Worm (Caenorhabditis elegans): ENCODE results near the gene B0280.9.

Gene B0280.9

ce11 chrIII:7078737-7079136, 44.0 kb downstream of the B0280.9 start, which contains the start of gene ZK418.6:
ZK418.6 (minus strand) TSS chrIII:7078837.
- no peak for TF ChIP-seq lin-32 (GFP tag; optimal IDR thresholded peaks at IDR 0.05)
- no peak for TF ChIP-seq unc-39 (tag; optimal IDR thresholded peaks at IDR 0.05)
- TF ChIP-seq lsy-2 (tag; optimal IDR thresholded peaks at IDR 0.05): no peak
- TF ChIP-seq unc-62 (GFP tag; optimal IDR thresholded peaks at IDR 0.05): no peak
- no peak for TF ChIP-seq ham-2 (GFP tag; optimal IDR thresholded peaks at IDR 0.05)
- no peak for TF ChIP-seq pha-4 (tag; optimal IDR thresholded peaks at IDR 0.05)
- TF ChIP-seq blmp-1 (tag; optimal IDR thresholded peaks at IDR 0.05): no peak
- TF ChIP-seq nhr-76 (tag; optimal IDR thresholded peaks at IDR 0.05): no peak
- TF ChIP-seq nhr-28 (tag; optimal IDR thresholded peaks at IDR 0.05): no peak

- TF ChIP-seq lsy-2 (tag; optimal IDR thresholded peaks at IDR 0.05): no peak
- no peak for TF ChIP-seq mls-2 (tag; optimal IDR thresholded peaks at IDR 0.05)
- TF ChIP-seq ces-1 (GFP tag; optimal IDR thresholded peaks at IDR 0.05): no peak
- no peak for TF ChIP-seq unc-62 (GFP tag; optimal IDR thresholded peaks at IDR 0.05)
- TF ChIP-seq unc-120 (tag; optimal IDR thresholded peaks at IDR 0.05; ENCODE audit: poor library complexity, severe bottlenecking): no peak
- no peak for TF ChIP-seq ztf-11 (tag; optimal IDR thresholded peaks at IDR 0.05)
- TF ChIP-seq pha-4 (tag; optimal IDR thresholded peaks at IDR 0.05): no peak
- no peak for TF ChIP-seq elt-3 (tag; optimal IDR thresholded peaks at IDR 0.05)
- no peak for TF ChIP-seq nhr-76 (tag; optimal IDR thresholded peaks at IDR 0.05)
- no peak for TF ChIP-seq unc-39 (tag; optimal IDR thresholded peaks at IDR 0.05)
- TF ChIP-seq lin-13 (tag; optimal IDR thresholded peaks at IDR 0.05): no peak
- TF ChIP-seq mab-5 (tag; optimal IDR thresholded peaks at IDR 0.05): no peak
- no peak for TF ChIP-seq elt-1 (tag; optimal IDR thresholded peaks at IDR 0.05; ENCODE audit: borderline replicate concordance, insufficient read depth)
- TF ChIP-seq ceh-39 (tag; optimal IDR thresholded peaks at IDR 0.05): no peak
- no peak for TF ChIP-seq ceh-83 (GFP tag; optimal IDR thresholded peaks at IDR 0.05)
- no peak for TF ChIP-seq sptf-1 (tag; optimal IDR thresholded peaks at IDR 0.05)
- TF ChIP-seq mep-1 (tag; optimal IDR thresholded peaks at IDR 0.05): no peak
- no peak for TF ChIP-seq nhr-237 (tag; optimal IDR thresholded peaks at IDR 0.05)
- TF ChIP-seq hlh-1 (tag; optimal IDR thresholded peaks at IDR 0.05): no peak
- TF ChIP-seq zip-8 (tag; optimal IDR thresholded peaks at IDR 0.05): no peak
Measured at ce11 chrIII:7076386-7076785, 46.3 kb downstream of the B0280.9 start, which contains the start of gene ZK418.13. ZK418.13 (minus strand) TSS chrIII:7076486.

- TF ChIP-seq ceh-83 (GFP tag; optimal IDR thresholded peaks at IDR 0.05) (no peak), bed-3 (GFP tag; optimal IDR thresholded peaks at IDR 0.05) (no peak), nhr-237 (tag; optimal IDR thresholded peaks at IDR 0.05) (no peak), ceh-43 (GFP tag; optimal IDR thresholded peaks at IDR 0.05) (no peak), ztf-11 (tag; optimal IDR thresholded peaks at IDR 0.05) (no peak), mep-1 (tag; optimal IDR thresholded peaks at IDR 0.05) (peak; percentile 32), ceh-39 (tag; optimal IDR thresholded peaks at IDR 0.05) (peak; percentile 22), lsy-2 (tag; optimal IDR thresholded peaks at IDR 0.05) (peak; percentile 48), snpc-4 (tag; optimal IDR thresholded peaks at IDR 0.05) (no peak)
Measured at ce11 chrIII:7073801-7074386, 48.8 kb downstream of the B0280.9 start, which contains the start of gene ZK418.5. ZK418.5 (minus strand) TSS chrIII:7073851.

- no peak for TF ChIP-seq nhr-2 (tag; optimal IDR thresholded peaks at IDR 0.05)
Measured at ce11 chrIII:7072452-7072851, 50.2 kb downstream of the B0280.9 start, which contains the start of gene lin-37. lin-37 (minus strand) TSS chrIII:7072552.

All from whole organism, mixed stage, embryonic.